Worm (Caenorhabditis elegans): ENCODE results near the gene D1046.4.

Gene D1046.4

ce11 chrIV:8973249-8973958, 39.7 kb downstream of the D1046.4 start, which contains the start of gene C53B4.3 (continued):
- TF ChIP-seq rpc-1 (optimal IDR thresholded peaks at IDR 0.05) (no peak), rpc-1 (tag; optimal IDR thresholded peaks at IDR 0.05) (no peak), zim-3 (tag; optimal IDR thresholded peaks at IDR 0.05) (peak; percentile 22), lsy-27 (tag; optimal IDR thresholded peaks at IDR 0.05; ENCODE audit: borderline replicate concordance, insufficient read depth) (no peak), xnd-1 (tag; optimal IDR thresholded peaks at IDR 0.05) (peak; percentile 8), rec-8 (tag; optimal IDR thresholded peaks at IDR 0.05) (peak in 1 of 2 experiments; percentile 57), cebp-2 (GFP tag; IDR thresholded peaks at IDR 0.05) (no peak), T26A5.8 (tag; optimal IDR thresholded peaks at IDR 0.05) (no peak), lsl-1 (GFP tag; optimal IDR thresholded peaks at IDR 0.05) (peak; percentile 38), mcd-1 (GFP tag; IDR thresholded peaks at IDR 0.05) (peak; percentile 64), bed-2 (GFP tag; IDR thresholded peaks at IDR 0.05) (peak; percentile 90), attf-5 (GFP tag; optimal IDR thresholded peaks at IDR 0.05) (no peak), akir-1 (GFP tag; optimal IDR thresholded peaks at IDR 0.05) (peak; percentile 36), attf-6 (GFP tag; IDR thresholded peaks at IDR 0.05) (no peak), K11D2.4 (GFP tag; IDR thresholded peaks at IDR 0.05) (peak; percentile 69), D2030.7 (GFP tag; IDR thresholded peaks at IDR 0.05) (peak; percentile 61)

- TF ChIP-seq F37B4.10 (GFP tag; IDR thresholded peaks at IDR 0.05) (no peak), lsy-27 (tag; optimal IDR thresholded peaks at IDR 0.05; ENCODE audit: borderline replicate concordance, insufficient read depth) (no peak), B0336.3 (GFP tag; IDR thresholded peaks at IDR 0.05) (no peak), madf-6 (GFP tag; IDR thresholded peaks at IDR 0.05) (no peak), let-607 (tag; optimal IDR thresholded peaks at IDR 0.05) (peak in 1 of 2 experiments; percentile 24), nfya-2 (GFP tag; IDR thresholded peaks at IDR 0.05) (no peak), F57A8.1 (GFP tag; optimal IDR thresholded peaks at IDR 0.05) (no peak), nhr-80 (tag; optimal IDR thresholded peaks at IDR 0.05) (peak; percentile 62), Y79H2A.3 (GFP tag; conservative IDR thresholded peaks at IDR 0.05) (no peak)
Measured at ce11 chrIV:8974543-8975330, 41.1 kb downstream of the D1046.4 start.

DNA sequence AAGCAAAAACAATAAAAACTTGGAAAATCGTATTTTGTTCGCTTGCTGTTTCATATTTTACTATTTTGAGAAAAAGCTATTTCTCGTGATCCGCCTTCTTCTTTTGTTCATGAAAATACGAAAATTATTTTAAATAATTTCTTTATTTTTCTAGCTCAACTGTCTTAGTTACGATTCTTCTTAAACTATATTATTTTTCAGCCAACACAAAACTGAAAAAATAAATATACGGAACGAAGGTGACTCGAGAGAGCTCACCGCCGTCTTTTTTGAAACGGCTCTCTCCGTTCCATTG, 41.6 kb downstream of the D1046.4 start, which contains the start of gene pdzd-8:
pdzd-8 (plus strand) TSS at position 196 of the 295 bp plus-strand sequence.
- TF ChIP-seq pha-4 (tag; optimal IDR thresholded peaks at IDR 0.05): no peak
- no peak for TF ChIP-seq ZK185.1 (tag; optimal IDR thresholded peaks at IDR 0.05; ENCODE audit: poor library complexity, severe bottlenecking)
- no peak for TF ChIP-seq ceh-40 (GFP tag; IDR thresholded peaks at IDR 0.05)
- TF ChIP-seq snpc-1.3 (tag; optimal IDR thresholded peaks at IDR 0.05; ENCODE audit: insufficient read depth): no peak
- no peak for TF ChIP-seq atf-7 (tag; optimal IDR thresholded peaks at IDR 0.05)
- TF ChIP-seq nhr-179 (tag; optimal IDR thresholded peaks at IDR 0.05): no peak
- no peak for TF ChIP-seq ztf-6 (GFP tag; IDR thresholded peaks at IDR 0.05)
- TF ChIP-seq xnd-1 (tag; optimal IDR thresholded peaks at IDR 0.05): no peak
- no peak for TF ChIP-seq Y95B8A.8 (GFP tag; IDR thresholded peaks at IDR 0.05)

DNA sequence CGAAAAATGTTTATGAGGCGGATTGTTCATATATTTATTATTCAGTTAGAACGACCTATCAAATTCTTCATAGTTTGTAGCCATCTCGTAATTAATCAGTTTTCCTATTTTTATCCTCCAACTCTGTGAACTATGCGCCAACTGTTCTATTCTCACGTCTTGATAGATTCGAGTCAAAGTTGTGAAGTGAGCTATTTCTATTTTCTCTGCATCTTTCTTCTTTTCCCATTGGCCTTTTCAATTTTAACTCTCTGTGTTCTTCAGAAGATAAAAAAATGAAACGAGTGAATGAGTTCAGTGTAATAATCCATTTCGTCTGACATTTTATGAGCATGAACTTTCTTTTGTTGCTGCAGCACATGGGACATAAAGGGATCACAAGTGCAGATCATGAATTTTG, 44.4 kb downstream of the D1046.4 start:
- no peak for TF ChIP-seq tbx-9 (tag; optimal IDR thresholded peaks at IDR 0.05; ENCODE audit: borderline replicate concordance)
- TF ChIP-seq B0336.3 (GFP tag; IDR thresholded peaks at IDR 0.05): no peak
- TF ChIP-seq ztf-18 (tag; optimal IDR thresholded peaks at IDR 0.05): no peak
- no peak for TF ChIP-seq fkh-3 (tag; optimal IDR thresholded peaks at IDR 0.05)
- TF ChIP-seq C17E4.6 (GFP tag; IDR thresholded peaks at IDR 0.05): no peak
- no peak for TF ChIP-seq dox-1 (GFP tag; IDR thresholded peaks at IDR 0.05)
- no peak for TF ChIP-seq ztf-6 (GFP tag; IDR thresholded peaks at IDR 0.05)
- TF ChIP-seq ceh-40 (GFP tag; IDR thresholded peaks at IDR 0.05): no peak
- TF ChIP-seq snpc-3.4 (tag; optimal IDR thresholded peaks at IDR 0.05): no peak
- no peak for TF ChIP-seq tlf-1 (GFP tag; optimal IDR thresholded peaks at IDR 0.05)
- TF ChIP-seq hsf-1 (GFP tag; IDR thresholded peaks at IDR 0.05): no peak
- TF ChIP-seq D2030.7 (GFP tag; IDR thresholded peaks at IDR 0.05): no peak
- TF ChIP-seq mxl-1 (tag; optimal IDR thresholded peaks at IDR 0.05): no peak
- TF ChIP-seq lin-40 (tag; optimal IDR thresholded peaks at IDR 0.05): no peak
- TF ChIP-seq T26A5.8 (tag; optimal IDR thresholded peaks at IDR 0.05): no peak
